Worm (Caenorhabditis elegans): ENCODE data around the gene T05C12.11.

Gene T05C12.11

DNA sequence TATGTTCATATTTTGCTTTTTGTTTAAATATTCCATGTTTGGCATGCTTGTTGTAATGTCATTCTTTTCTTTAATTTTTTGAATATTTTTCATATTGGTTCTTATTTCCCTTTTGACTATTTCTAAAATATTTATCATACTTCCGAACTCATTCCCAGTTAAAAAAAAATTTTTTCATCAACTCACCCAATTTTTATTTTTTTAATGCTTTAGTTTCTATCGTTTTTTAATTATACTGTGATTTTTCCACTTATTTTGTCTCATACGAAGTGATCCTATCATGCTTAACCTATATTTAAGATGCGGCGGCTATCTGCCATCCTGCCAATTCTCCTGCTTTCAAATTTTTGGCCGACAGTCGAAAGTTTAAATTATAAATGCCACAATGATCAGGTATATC, 28.2 kb upstream of the T05C12.11 start, which contains the start of gene qua-1:
qua-1 (plus strand) TSS at position 301 of the 400 bp plus-strand sequence.
- TF ChIP-seq hmg-4 (GFP tag; optimal IDR thresholded peaks at IDR 0.05) (no peak), B0310.2 (tag; optimal IDR thresholded peaks at IDR 0.05) (no peak), aly-1 (tag; optimal IDR thresholded peaks at IDR 0.05) (no peak)

DNA sequence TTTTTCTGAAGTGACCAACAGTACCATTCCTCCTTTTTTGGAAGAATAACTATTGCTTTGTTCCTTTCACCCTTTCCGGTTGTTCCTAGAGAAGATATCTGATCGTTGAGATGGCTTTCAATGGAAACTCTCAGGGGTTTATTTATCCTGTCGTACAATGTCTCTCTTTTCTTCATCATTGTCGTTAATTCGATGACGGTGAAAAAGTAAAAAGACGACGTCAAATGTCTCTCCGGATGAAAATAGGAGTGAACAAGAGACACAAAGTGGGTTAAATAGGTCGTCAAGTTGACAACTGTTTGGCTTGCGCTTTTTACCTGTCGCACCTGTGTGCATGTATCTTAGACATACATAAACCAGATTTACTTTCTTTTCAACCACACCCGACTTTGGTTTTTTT, 23.6 kb upstream of the T05C12.11 start:
- no peak for TF ChIP-seq aly-1 (tag; optimal IDR thresholded peaks at IDR 0.05)
- no peak for TF ChIP-seq tbx-37 (GFP tag; conservative IDR thresholded peaks at IDR 0.05)
- TF ChIP-seq scrt-1 (GFP tag; IDR thresholded peaks at IDR 0.05): no peak
- TF ChIP-seq ets-7 (tag; optimal IDR thresholded peaks at IDR 0.05): no peak
- no peak for TF ChIP-seq F13C5.2 (tag; optimal IDR thresholded peaks at IDR 0.05)
- no peak for TF ChIP-seq B0310.2 (tag; optimal IDR thresholded peaks at IDR 0.05)
- TF ChIP-seq tbx-11 (GFP tag; IDR thresholded peaks at IDR 0.05): no peak
- TF ChIP-seq hnd-1 (tag; optimal IDR thresholded peaks at IDR 0.05): no peak
- no peak for TF ChIP-seq hmbx-1 (tag; optimal IDR thresholded peaks at IDR 0.05)
- no peak for TF ChIP-seq ama-1 (optimal IDR thresholded peaks at IDR 0.05)
- no peak for TF ChIP-seq flt-1 (GFP tag; IDR thresholded peaks at IDR 0.05)
- no peak for TF ChIP-seq sea-1 (GFP tag; conservative IDR thresholded peaks at IDR 0.05)
- no peak for TF ChIP-seq hmg-4 (GFP tag; optimal IDR thresholded peaks at IDR 0.05)
- TF ChIP-seq ceh-13 (GFP tag; optimal IDR thresholded peaks at IDR 0.05): no peak

DNA sequence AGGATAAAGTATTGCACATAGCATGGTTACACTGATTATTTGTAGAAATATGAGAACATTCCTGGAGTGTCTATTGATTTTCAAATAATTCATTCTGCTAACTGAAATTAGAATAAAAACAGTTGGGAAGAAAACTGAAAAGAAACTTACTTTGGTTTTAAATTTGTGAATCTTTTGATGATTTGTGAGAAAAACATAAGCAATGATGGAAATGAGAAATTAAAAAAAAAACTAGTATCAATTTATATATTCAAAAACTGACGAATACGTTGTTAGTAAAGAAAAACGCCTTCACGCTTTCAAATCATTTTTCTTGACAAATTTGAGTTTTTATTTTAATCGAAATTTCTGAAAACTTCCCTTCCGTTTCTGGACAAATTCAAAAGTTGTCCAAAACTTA, 22.9 kb upstream of the T05C12.11 start, which contains the start of gene T05C12.9:
T05C12.9 (minus strand) TSS at position 101 of the 400 bp plus-strand sequence.
- no peak for TF ChIP-seq hmbx-1 (tag; optimal IDR thresholded peaks at IDR 0.05)
- no peak for TF ChIP-seq tbx-37 (GFP tag; conservative IDR thresholded peaks at IDR 0.05)
- no peak for TF ChIP-seq tbx-11 (GFP tag; IDR thresholded peaks at IDR 0.05)
- no peak for TF ChIP-seq scrt-1 (GFP tag; IDR thresholded peaks at IDR 0.05)
- TF ChIP-seq B0310.2 (tag; optimal IDR thresholded peaks at IDR 0.05): no peak
- TF ChIP-seq pes-1 (GFP tag; IDR thresholded peaks at IDR 0.05): no peak
- no peak for TF ChIP-seq hmg-4 (GFP tag; optimal IDR thresholded peaks at IDR 0.05)
- no peak for TF ChIP-seq ceh-13 (GFP tag; optimal IDR thresholded peaks at IDR 0.05)
- TF ChIP-seq sea-1 (GFP tag; conservative IDR thresholded peaks at IDR 0.05): no peak
- no peak for TF ChIP-seq ets-7 (tag; optimal IDR thresholded peaks at IDR 0.05)
- no peak for TF ChIP-seq aly-1 (tag; optimal IDR thresholded peaks at IDR 0.05)

DNA sequence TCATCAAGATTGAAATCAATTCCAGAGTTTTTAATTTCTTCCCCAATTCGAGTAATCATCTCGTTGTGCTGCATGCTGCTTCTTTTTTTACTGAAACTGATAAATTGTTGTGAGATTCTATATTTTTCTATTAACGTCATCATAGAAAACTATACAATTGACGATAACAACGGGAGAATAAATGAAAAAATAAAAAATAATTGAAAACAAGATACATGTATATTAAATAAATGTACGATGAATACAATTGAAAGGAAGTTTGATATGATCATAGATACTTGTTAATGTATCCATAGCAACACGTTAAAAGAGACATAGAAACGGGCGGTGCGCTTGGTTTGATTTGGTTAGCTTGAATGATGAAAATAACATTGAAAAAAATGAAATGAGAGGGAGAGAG, 20.2 kb upstream of the T05C12.11 start, which contains the start of gene T05C12.8:
T05C12.8 (minus strand) TSS at position 101 of the 400 bp plus-strand sequence.
- TF ChIP-seq sea-1 (GFP tag; conservative IDR thresholded peaks at IDR 0.05): no peak
- TF ChIP-seq tbx-11 (GFP tag; IDR thresholded peaks at IDR 0.05): no peak
- TF ChIP-seq ama-1 (optimal IDR thresholded peaks at IDR 0.05): no peak
- TF ChIP-seq hnd-1 (tag; optimal IDR thresholded peaks at IDR 0.05): no peak
- no peak for TF ChIP-seq F13C5.2 (tag; optimal IDR thresholded peaks at IDR 0.05)
- no peak for TF ChIP-seq ets-7 (tag; optimal IDR thresholded peaks at IDR 0.05)
- TF ChIP-seq B0310.2 (tag; optimal IDR thresholded peaks at IDR 0.05): no peak
- TF ChIP-seq tbx-37 (GFP tag; conservative IDR thresholded peaks at IDR 0.05): no peak
- TF ChIP-seq pes-1 (GFP tag; IDR thresholded peaks at IDR 0.05): no peak
- no peak for TF ChIP-seq ceh-13 (GFP tag; optimal IDR thresholded peaks at IDR 0.05)
- TF ChIP-seq flt-1 (GFP tag; IDR thresholded peaks at IDR 0.05): no peak
- no peak for TF ChIP-seq aly-1 (tag; optimal IDR thresholded peaks at IDR 0.05)
- TF ChIP-seq tra-4 (tag; optimal IDR thresholded peaks at IDR 0.05): no peak
- no peak for TF ChIP-seq hmg-4 (GFP tag; optimal IDR thresholded peaks at IDR 0.05)
- no peak for TF ChIP-seq scrt-1 (GFP tag; IDR thresholded peaks at IDR 0.05)

DNA sequence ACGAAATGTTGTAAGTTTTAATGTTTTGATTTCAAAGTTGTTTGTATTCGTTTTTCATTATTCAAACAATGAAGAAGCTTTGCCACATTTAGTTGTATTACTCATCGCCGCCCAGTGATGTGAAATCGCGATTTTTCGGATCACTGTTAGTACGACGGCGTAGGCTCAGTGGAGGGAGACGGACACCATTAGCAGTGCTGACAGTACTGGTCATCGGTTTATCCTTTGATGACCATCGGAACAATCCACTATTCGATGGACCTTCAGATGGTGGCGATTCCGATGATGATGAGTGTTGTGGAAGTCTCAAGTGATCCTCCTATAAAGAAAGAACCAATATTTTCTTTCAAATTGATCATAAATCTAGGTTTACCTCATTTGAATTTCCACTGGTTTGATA, 17.2 kb upstream of the T05C12.11 start:
- no peak for TF ChIP-seq tbx-37 (GFP tag; conservative IDR thresholded peaks at IDR 0.05)
- no peak for TF ChIP-seq ama-1 (optimal IDR thresholded peaks at IDR 0.05)
- no peak for TF ChIP-seq flt-1 (GFP tag; IDR thresholded peaks at IDR 0.05)
- TF ChIP-seq scrt-1 (GFP tag; IDR thresholded peaks at IDR 0.05): no peak
- no peak for TF ChIP-seq tra-4 (tag; optimal IDR thresholded peaks at IDR 0.05)

DNA sequence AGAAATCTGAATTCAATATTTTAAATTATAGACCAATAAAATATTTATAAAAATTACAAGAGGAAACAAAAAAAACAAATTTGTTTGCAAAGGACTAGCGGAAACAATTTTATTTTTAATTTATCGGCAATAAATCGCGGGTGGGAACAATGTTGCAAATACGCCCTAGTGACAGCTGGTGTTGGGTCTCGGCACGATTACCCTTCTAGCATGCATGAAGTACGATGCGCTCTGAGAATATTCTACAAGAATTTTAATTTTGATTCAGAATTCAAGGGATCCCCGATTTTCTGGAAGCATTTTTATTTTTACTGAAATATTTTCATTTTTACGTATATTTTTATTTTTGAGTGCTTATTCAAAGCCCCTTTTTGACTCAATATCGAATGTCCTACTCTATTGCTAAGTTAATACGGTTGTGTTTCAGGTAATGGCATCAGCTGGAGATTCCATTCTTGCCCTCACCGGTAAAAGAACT, 14.8 kb upstream of the T05C12.11 start, which contains the start of the genes mig-5 and cct-1:
mig-5 (minus strand) TSS at position 8 of the 478 bp plus-strand sequence.
cct-1 (plus strand) TSS at position 428 of the 478 bp plus-strand sequence.
- TF ChIP-seq F13C5.2 (tag; optimal IDR thresholded peaks at IDR 0.05) (peak; percentile 85), hmg-4 (GFP tag; optimal IDR thresholded peaks at IDR 0.05) (peak; percentile 31), flt-1 (GFP tag; IDR thresholded peaks at IDR 0.05) (peak; percentile 48; the same call in 1 of the 2 replicates), ceh-36 (tag; optimal IDR thresholded peaks at IDR 0.05) (no peak)

DNA sequence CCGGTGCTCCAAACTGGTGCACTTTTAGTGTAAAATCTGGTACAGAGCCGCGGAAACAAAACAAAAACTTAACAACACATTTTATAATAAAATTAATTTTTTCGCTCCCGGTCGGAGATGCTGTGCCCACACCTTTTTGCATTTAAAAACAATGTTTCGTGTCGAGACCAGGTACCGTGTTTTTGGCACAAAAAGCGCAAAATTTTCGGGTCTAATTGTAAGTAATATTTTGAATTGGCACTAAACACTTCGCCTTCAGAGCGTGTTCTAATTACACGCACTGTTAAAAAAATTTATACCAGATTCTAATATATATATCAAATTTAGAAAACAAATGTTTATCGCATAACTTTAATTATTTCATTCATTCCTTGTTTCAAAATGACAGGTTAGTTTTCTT, 11.2 kb upstream of the T05C12.11 start, which contains the start of gene dylt-3:
dylt-3 (plus strand) TSS at position 301 of the 400 bp plus-strand sequence.
- TF ChIP-seq tra-4 (tag; optimal IDR thresholded peaks at IDR 0.05) (no peak), aly-1 (tag; optimal IDR thresholded peaks at IDR 0.05) (no peak), tbx-11 (GFP tag; IDR thresholded peaks at IDR 0.05) (no peak), B0310.2 (tag; optimal IDR thresholded peaks at IDR 0.05) (no peak), sea-1 (GFP tag; conservative IDR thresholded peaks at IDR 0.05) (no peak), scrt-1 (GFP tag; IDR thresholded peaks at IDR 0.05) (no peak), ama-1 (optimal IDR thresholded peaks at IDR 0.05) (no peak), ceh-36 (tag; optimal IDR thresholded peaks at IDR 0.05) (no peak)

DNA sequence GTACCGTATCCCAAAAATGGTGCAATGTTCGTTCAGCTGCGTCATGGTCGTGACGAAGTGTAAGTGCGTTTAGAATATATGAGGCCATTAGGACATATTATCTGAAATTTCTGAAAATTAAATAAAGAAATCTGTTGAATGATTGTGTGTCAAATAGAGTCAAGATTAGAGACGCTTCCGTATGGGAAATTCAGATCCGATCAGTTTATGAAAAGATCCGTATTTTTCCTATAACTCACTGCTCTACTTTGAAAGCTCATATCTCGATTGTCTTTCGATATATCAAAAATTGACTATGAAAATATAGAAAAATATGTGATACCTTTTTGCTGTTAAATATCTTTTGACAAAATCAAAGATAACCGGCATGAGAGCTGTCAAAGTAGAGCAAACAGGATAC, 10.0 kb upstream of the T05C12.11 start, which contains the start of gene T05C12.4:
T05C12.4 (minus strand) TSS at position 101 of the 400 bp plus-strand sequence.
- TF ChIP-seq ceh-36 (tag; optimal IDR thresholded peaks at IDR 0.05) (no peak), tbx-11 (GFP tag; IDR thresholded peaks at IDR 0.05) (no peak)
